Fruit fly (Drosophila melanogaster): ENCODE data around the gene norpA.
A peak's percentile ranks its signal among the peaks of the same experiment; 100 is the strongest.

norpA gene

dm6 chrX:4329809-4330208, 7.4 kb downstream of the norpA start (continued):
- TF ChIP-seq zen2 (GFP tag; IDR thresholded peaks at IDR 0.05; ENCODE audit: partially characterized antibody) (no peak), CG3065 (GFP tag; optimal IDR thresholded peaks at IDR 0.05) (no peak), Xrp1 (GFP tag; IDR thresholded peaks at IDR 0.05) (0 out of 2 replicates have a peak, but pooled peaks have one; percentile 20), CG9437 (GFP tag; optimal IDR thresholded peaks at IDR 0.05) (no peak), gce (GFP tag; IDR thresholded peaks at IDR 0.05) (no peak), CG9609 (GFP tag; optimal IDR thresholded peaks at IDR 0.05) (no peak), Spps (tag; optimal IDR thresholded peaks at IDR 0.05) (no peak), Med (GFP tag) (peak; percentile 56), MBD-R2 (GFP tag; IDR thresholded peaks at IDR 0.05) (peak; percentile 15; the same call in 1 of the 2 replicates), CG3726 (GFP tag; IDR thresholded peaks at IDR 0.05) (no peak), CrebB (tag; optimal IDR thresholded peaks at IDR 0.05) (no peak), Myb (GFP tag; optimal IDR thresholded peaks at IDR 0.05) (no peak), ara (GFP tag; IDR thresholded peaks at IDR 0.05) (no peak)

dm6 chrX:4358515-4358914, 36.1 kb downstream of the norpA start:
- TF ChIP-seq Myb (GFP tag; optimal IDR thresholded peaks at IDR 0.05) (no peak), Rx (GFP tag; IDR thresholded peaks at IDR 0.05) (no peak), CG30403 (GFP tag; optimal IDR thresholded peaks at IDR 0.05) (no peak), fd102C (GFP tag; optimal IDR thresholded peaks at IDR 0.05) (no peak), CG7271 (tag; optimal IDR thresholded peaks at IDR 0.05) (no peak), insv (GFP tag; optimal IDR thresholded peaks at IDR 0.05) (no peak), CG10565 (GFP tag; optimal IDR thresholded peaks at IDR 0.05) (no peak), tap (tag; optimal IDR thresholded peaks at IDR 0.05) (no peak), CG3726 (GFP tag; IDR thresholded peaks at IDR 0.05) (no peak), caup (GFP tag; optimal IDR thresholded peaks at IDR 0.05; ENCODE audit: severe bottlenecking) (no peak), zen2 (GFP tag; IDR thresholded peaks at IDR 0.05; ENCODE audit: partially characterized antibody) (no peak), CG3847 (GFP tag; IDR thresholded peaks at IDR 0.05) (no peak), Dip3 (GFP tag; optimal IDR thresholded peaks at IDR 0.05) (no peak), Gsc (GFP tag; IDR thresholded peaks at IDR 0.05) (no peak)

dm6 chrX:4366196-4366595, 43.8 kb downstream of the norpA start, which contains the start of gene CG3626:
TSS of gene CG3626 (plus strand) at chrX:4366417.
- TF ChIP-seq Abd-B (GFP tag; optimal IDR thresholded peaks at IDR 0.05) (peak; percentile 38), Ptx1 (GFP tag; IDR thresholded peaks at IDR 0.05) (no peak), Sry-β (GFP tag; optimal IDR thresholded peaks at IDR 0.05) (no peak), zfh1 (GFP tag; IDR thresholded peaks at IDR 0.05) (0 out of 3 replicates have a peak, but pooled peaks have one; percentile 16), pho (GFP tag; optimal IDR thresholded peaks at IDR 0.05) (peak; percentile 2), CG16779 (GFP tag; IDR thresholded peaks at IDR 0.05) (no peak), Aef1 (GFP tag; IDR thresholded peaks at IDR 0.05) (peak; percentile 77), ap (GFP tag; IDR thresholded peaks at IDR 0.05) (no peak), ac (GFP tag; optimal IDR thresholded peaks at IDR 0.05) (no peak), E2f1 (GFP tag; IDR thresholded peaks at IDR 0.05) (no peak), CHES-1-like (GFP tag; optimal IDR thresholded peaks at IDR 0.05) (peak; percentile 68), maf-S (GFP tag; optimal IDR thresholded peaks at IDR 0.05) (peak; percentile 45), CG12659 (GFP tag; optimal IDR thresholded peaks at IDR 0.05) (peak; percentile 66), lilli (GFP tag; optimal IDR thresholded peaks at IDR 0.05) (peak; percentile 43), bbx (GFP tag; IDR thresholded peaks at IDR 0.05; ENCODE audit: partially characterized antibody) (peak; percentile 84), HmgD (GFP tag; optimal IDR thresholded peaks at IDR 0.05) (peak; percentile 41), Sry-δ (GFP tag; optimal IDR thresholded peaks at IDR 0.05) (peak; percentile 97), CG34376 (GFP tag; optimal IDR thresholded peaks at IDR 0.05) (peak; percentile 4), grau (tag; optimal IDR thresholded peaks at IDR 0.05) (no peak), grn (GFP tag; optimal IDR thresholded peaks at IDR 0.05) (peak; percentile 52), Vsx1 (GFP tag; optimal IDR thresholded peaks at IDR 0.05) (peak; percentile 70), hkb (optimal IDR thresholded peaks at IDR 0.05) (peak; percentile 61), hkb (GFP tag; IDR thresholded peaks at IDR 0.05) (no peak), inv (GFP tag; IDR thresholded peaks at IDR 0.05; ENCODE audit: partially characterized antibody) (peak; percentile 84; the same call in 1 of the 2 replicates), CG2129 (GFP tag; IDR thresholded peaks at IDR 0.05; ENCODE audit: partially characterized antibody) (peak; percentile 68), HLH54F (GFP tag; optimal IDR thresholded peaks at IDR 0.05) (peak; percentile 8)

All from whole organism, embryonic.